Worm (Caenorhabditis elegans): ENCODE results near the gene flp-1.

flp-1 gene

DNA sequence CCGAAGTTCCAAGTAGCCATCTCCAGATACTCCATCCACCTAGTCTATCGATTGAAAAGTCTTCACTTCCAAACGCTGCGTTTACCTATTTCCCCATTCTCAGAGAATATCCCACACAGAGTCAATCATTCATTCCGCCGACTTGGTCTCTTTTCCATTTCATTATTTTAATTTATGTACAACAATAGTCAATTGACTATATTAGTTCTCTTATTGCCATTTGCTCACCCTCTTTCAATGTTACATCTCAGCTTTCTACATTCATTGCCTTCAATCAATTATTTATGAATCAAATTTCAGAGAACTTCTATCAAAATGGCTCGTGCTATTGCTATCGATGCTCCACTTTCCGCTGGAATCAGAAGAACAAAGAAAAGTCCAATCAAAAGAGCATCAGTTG is 35.9 kb upstream of the flp-1 start, which contains the start of gene aly-1:
Gene aly-1, plus strand, starts transcription at position 301 of the 400 bp plus-strand sequence.
- TF ChIP-seq F57C9.4 (tag; optimal IDR thresholded peaks at IDR 0.05) (no peak), ekl-4 (GFP tag; IDR thresholded peaks at IDR 0.05) (no peak), hlh-12 (tag; optimal IDR thresholded peaks at IDR 0.05) (no peak), efl-1 (GFP tag; optimal IDR thresholded peaks at IDR 0.05) (no peak), aptf-3 (GFP tag; IDR thresholded peaks at IDR 0.05) (no peak), lin-54 (GFP tag; optimal IDR thresholded peaks at IDR 0.05) (no peak), him-1 (tag; optimal IDR thresholded peaks at IDR 0.05) (no peak), attf-6 (GFP tag; IDR thresholded peaks at IDR 0.05) (no peak), lsy-27 (tag; optimal IDR thresholded peaks at IDR 0.05; ENCODE audit: borderline replicate concordance, insufficient read depth) (no peak), F37B4.10 (GFP tag; IDR thresholded peaks at IDR 0.05) (no peak), F33H1.4 (GFP tag; IDR thresholded peaks at IDR 0.05) (no peak), zim-3 (tag; optimal IDR thresholded peaks at IDR 0.05) (no peak), ztf-26 (tag; optimal IDR thresholded peaks at IDR 0.05) (no peak), hlh-26 (GFP tag; conservative IDR thresholded peaks at IDR 0.05) (no peak)

DNA sequence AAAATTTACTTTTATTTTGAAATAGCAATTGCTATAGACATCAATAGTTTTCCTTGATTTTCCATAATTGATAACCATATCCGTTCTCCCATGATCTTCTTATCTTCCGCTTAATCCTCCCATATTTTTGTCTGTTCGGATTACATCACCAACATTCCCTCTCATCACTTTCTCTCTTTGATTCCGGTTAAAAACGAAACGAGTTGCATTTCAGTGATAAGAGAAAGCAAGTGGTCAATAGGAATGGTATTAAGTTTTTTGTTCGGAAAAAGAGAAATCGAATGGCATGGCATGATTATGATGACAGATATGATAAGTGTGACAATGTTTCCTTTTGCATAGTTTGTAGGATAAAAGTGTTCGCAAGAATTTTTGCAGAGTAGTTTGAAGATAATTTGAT is 32.5 kb upstream of the flp-1 start:
- TF ChIP-seq nhr-80 (tag; optimal IDR thresholded peaks at IDR 0.05) (peak; percentile 85), akir-1 (GFP tag; optimal IDR thresholded peaks at IDR 0.05) (no peak), ets-4 (GFP tag; optimal IDR thresholded peaks at IDR 0.05) (peak; percentile 46)

DNA sequence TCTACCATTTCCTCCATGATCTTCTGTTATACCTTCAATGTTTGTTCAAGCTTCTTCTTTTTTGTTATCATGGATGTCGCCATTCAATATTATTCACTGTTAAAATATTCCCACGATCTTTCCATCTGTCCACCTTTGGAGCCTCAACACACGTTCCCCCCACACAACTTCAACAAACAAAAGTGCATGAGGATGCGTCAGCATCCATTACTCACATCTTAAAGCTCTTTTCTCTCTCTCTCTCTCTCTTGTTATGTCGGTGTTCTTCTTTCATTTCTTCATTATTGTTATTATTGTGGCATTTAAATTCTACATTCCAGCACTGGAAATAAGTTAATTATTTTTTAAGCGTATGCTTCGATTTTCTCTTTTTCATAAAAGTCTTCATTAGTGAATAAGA is 30.4 kb upstream of the flp-1 start:
- no peak for TF ChIP-seq hrde-1 (tag; optimal IDR thresholded peaks at IDR 0.05; ENCODE audit: borderline replicate concordance)
- no peak for TF ChIP-seq ztf-28 (GFP tag; IDR thresholded peaks at IDR 0.05)
- TF ChIP-seq F39B2.1 (GFP tag; IDR thresholded peaks at IDR 0.05) = no peak
- TF ChIP-seq tbx-9 (tag; optimal IDR thresholded peaks at IDR 0.05; ENCODE audit: borderline replicate concordance) = no peak
- no peak for TF ChIP-seq hlh-26 (GFP tag; conservative IDR thresholded peaks at IDR 0.05)
- TF ChIP-seq ceh-100 (GFP tag; IDR thresholded peaks at IDR 0.05) = no peak
- no peak for TF ChIP-seq F10E7.11 (tag; optimal IDR thresholded peaks at IDR 0.05)
- no peak for TF ChIP-seq attf-6 (GFP tag; IDR thresholded peaks at IDR 0.05)
- no peak for TF ChIP-seq rcor-1 (GFP tag; IDR thresholded peaks at IDR 0.05)
- no peak for TF ChIP-seq rpc-1 (optimal IDR thresholded peaks at IDR 0.05)
- TF ChIP-seq rpc-1 (tag; optimal IDR thresholded peaks at IDR 0.05) = no peak
- TF ChIP-seq snpc-1.3 (tag; optimal IDR thresholded peaks at IDR 0.05; ENCODE audit: insufficient read depth) = no peak
- TF ChIP-seq nfya-2 (GFP tag; IDR thresholded peaks at IDR 0.05) = no peak
- no peak for TF ChIP-seq lin-54 (GFP tag; optimal IDR thresholded peaks at IDR 0.05)
- TF ChIP-seq tbp1 (GFP tag; optimal IDR thresholded peaks at IDR 0.05) = no peak
- TF ChIP-seq lin-40 (tag; optimal IDR thresholded peaks at IDR 0.05) = no peak
- TF ChIP-seq Y67H2A.10 (GFP tag; conservative IDR thresholded peaks at IDR 0.05) = no peak
- no peak for TF ChIP-seq dpff-1 (tag; optimal IDR thresholded peaks at IDR 0.05)
- TF ChIP-seq F49E8.2 (tag; optimal IDR thresholded peaks at IDR 0.05; ENCODE audit: insufficient read depth) = no peak
- TF ChIP-seq sptf-2 (GFP tag; optimal IDR thresholded peaks at IDR 0.05) = no peak

DNA sequence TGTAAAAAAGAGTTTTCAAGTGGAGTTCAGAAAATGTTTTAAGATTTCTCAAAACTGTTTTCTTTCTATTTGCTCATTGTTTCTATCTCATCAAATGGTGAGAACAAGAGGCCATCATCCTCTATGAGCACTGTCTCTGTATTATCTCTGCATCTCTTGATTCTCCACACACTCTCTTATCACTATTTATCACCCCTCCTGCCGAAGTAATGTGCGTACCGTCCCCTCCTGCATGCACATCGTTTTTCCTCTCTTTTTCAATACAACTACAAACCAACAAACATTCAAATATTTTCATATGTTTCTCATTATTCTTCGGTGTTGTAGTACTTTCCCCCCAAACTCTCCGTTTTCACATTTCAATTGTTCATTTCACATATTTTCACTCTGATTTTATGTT is 28.1 kb upstream of the flp-1 start:
- TF ChIP-seq sdz-38 (tag; optimal IDR thresholded peaks at IDR 0.05) (no peak), hlh-26 (GFP tag; conservative IDR thresholded peaks at IDR 0.05) (no peak), rcor-1 (GFP tag; IDR thresholded peaks at IDR 0.05) (no peak), nhr-80 (tag; optimal IDR thresholded peaks at IDR 0.05) (peak; percentile 71)
